Fruit fly (Drosophila melanogaster) whole organism, wandering third instar larva: ENCODE measurements around the gene JTBR.

ENCODE experiments used
- Abd-B ChIP-seq: fragments of >200 bp; optimal IDR thresholded peaks from 2 replicates; lab custom pipeline; 2017; ENCODE audit warnings: missing biosample characterization, missing genetic modification characterization
- CG32264 ChIP-seq: fragments of 200-800 bp; sonication (Bioruptor generic); optimal IDR thresholded peaks from 2 replicates; lab custom pipeline; 2016; ENCODE audit warnings: missing biosample characterization, missing genetic modification characterization
- CG9705 ChIP-seq: fragments of 200-800 bp; sonication (Bioruptor generic); optimal IDR thresholded peaks from 2 replicates; lab custom pipeline; 2018; ENCODE audit warnings: missing biosample characterization, mild to moderate bottlenecking, missing genetic modification characterization
- CrebA ChIP-seq: fragments of 200-800 bp; sonication (Bioruptor generic); optimal IDR thresholded peaks from 2 replicates; lab custom pipeline; 2016; ENCODE audit warnings: missing biosample characterization, mild to moderate bottlenecking, missing genetic modification characterization, borderline replicate concordance
- Dif ChIP-seq: fragments of 200-275, 200-300 bp; sonication (Bioruptor generic); optimal IDR thresholded peaks from 2 replicates; lab custom pipeline; 2018; ENCODE audit warnings: missing biosample characterization, missing genetic modification characterization; ENCODE audit not compliant: partially characterized antibody
- GATAd ChIP-seq: sonication (Bioruptor generic); optimal IDR thresholded peaks from 2 replicates; lab custom pipeline; 2016; ENCODE audit warnings: missing biosample characterization, missing genetic modification characterization
- Hnf4 ChIP-seq: fragments of 200-800 bp; sonication (Bioruptor generic); optimal IDR thresholded peaks from 2 replicates; lab custom pipeline; 2016; ENCODE audit warnings: missing biosample characterization, mild to moderate bottlenecking, missing genetic modification characterization
- Hr78 ChIP-seq: fragments of >200 bp; optimal IDR thresholded peaks from 2 replicates; lab custom pipeline; 2017; ENCODE audit warnings: missing biosample characterization, missing genetic modification characterization
- Hr83 ChIP-seq: fragments of 200-300 bp; sonication (Bioruptor generic); optimal IDR thresholded peaks from 2 replicates; lab custom pipeline; 2016; ENCODE audit warnings: missing biosample characterization, mild to moderate bottlenecking, missing genetic modification characterization, moderate library complexity; ENCODE audit not compliant: poor library complexity, severe bottlenecking
- Jra ChIP-seq: sonication (Bioruptor generic); optimal IDR thresholded peaks from 2 replicates; lab custom pipeline; 2016; ENCODE audit warnings: missing biosample characterization, missing genetic modification characterization
- Mio ChIP-seq: sonication (Bioruptor generic); optimal IDR thresholded peaks from 2 replicates; lab custom pipeline; 2016; ENCODE audit warnings: missing biosample characterization, missing genetic modification characterization
- Myc ChIP-seq: fragments of >200 bp; optimal IDR thresholded peaks from 2 replicates; lab custom pipeline; 2017
- N ChIP-seq: fragments of >200 bp; optimal IDR thresholded peaks from 2 replicates; lab custom pipeline; 2018; ENCODE audit warnings: missing biosample characterization, missing external identifiers, missing genetic modification characterization
- OdsH ChIP-seq: fragments of 200-800 bp; sonication (Bioruptor generic); optimal IDR thresholded peaks from 2 replicates; lab custom pipeline; 2016; ENCODE audit warnings: missing biosample characterization, mild to moderate bottlenecking, missing genetic modification characterization
- Rel ChIP-seq, 2 experiments: fragments of 200-800 bp; sonication (Bioruptor generic) in 1 of 2; optimal IDR thresholded peaks; 2 replicates in 1 of 2; 3 replicates in 1 of 2; lab custom pipeline; 2016 to 2019; ENCODE audit warnings: mild to moderate bottlenecking in 2 of 2, missing biosample characterization in 2 of 2, missing genetic modification characterization in 2 of 2, moderate library complexity in 1 of 2
- Sp1 ChIP-seq: fragments of 200-800 bp; sonication (Bioruptor generic); optimal IDR thresholded peaks from 3 replicates; lab custom pipeline; 2019; ENCODE audit warnings: missing biosample characterization, mild to moderate bottlenecking, missing genetic modification characterization, moderate library complexity
- Vsx2 ChIP-seq: fragments of 200-300, 225-300 bp; sonication (Bioruptor generic); optimal IDR thresholded peaks from 2 replicates; lab custom pipeline; 2018; ENCODE audit warnings: missing biosample characterization, missing genetic modification characterization; ENCODE audit not compliant: partially characterized antibody
- br ChIP-seq: fragments of 200-800 bp; sonication (Bioruptor generic); optimal IDR thresholded peaks from 2 replicates; lab custom pipeline; 2016; ENCODE audit warnings: missing biosample characterization, missing genetic modification characterization
- brk ChIP-seq: fragments of 200-800 bp; sonication (Bioruptor generic); optimal IDR thresholded peaks from 2 replicates; lab custom pipeline; 2016; ENCODE audit warnings: missing biosample characterization, mild to moderate bottlenecking, missing genetic modification characterization
- dl ChIP-seq, 2 experiments: fragments of 175-275, 200-275 bp in 1 of 2; fragments of 200-275 bp in 1 of 2; sonication (Bioruptor generic); optimal IDR thresholded peaks; lab custom pipeline; 2018; ENCODE audit warnings: mild to moderate bottlenecking in 2 of 2, missing biosample characterization in 2 of 2, missing genetic modification characterization in 2 of 2, moderate library complexity in 2 of 2; ENCODE audit not compliant: partially characterized antibody in 2 of 2, insufficient read depth in 1 of 2
- dmrt93B ChIP-seq: fragments of 200-800 bp; sonication (Bioruptor generic); optimal IDR thresholded peaks from 2 replicates; lab custom pipeline; 2018; ENCODE audit warnings: missing biosample characterization, mild to moderate bottlenecking, missing genetic modification characterization
- dsf ChIP-seq: sonication (Bioruptor generic); optimal IDR thresholded peaks from 2 replicates; lab custom pipeline; 2016; ENCODE audit warnings: missing biosample characterization, missing genetic modification characterization, borderline replicate concordance
- ey ChIP-seq: fragments of 200-800 bp; sonication (Bioruptor generic); optimal IDR thresholded peaks from 2 replicates; lab custom pipeline; 2016; ENCODE audit warnings: missing biosample characterization, missing genetic modification characterization
- fru ChIP-seq: fragments of 200-800 bp; sonication (Bioruptor generic); optimal IDR thresholded peaks from 3 replicates; lab custom pipeline; 2016; ENCODE audit warnings: missing biosample characterization, mild to moderate bottlenecking, missing genetic modification characterization
- h ChIP-seq: fragments of 200-800 bp; sonication (Bioruptor generic); optimal IDR thresholded peaks from 3 replicates; lab custom pipeline; 2016; ENCODE audit warnings: missing biosample characterization, mild to moderate bottlenecking, missing genetic modification characterization
- jim ChIP-seq: fragments of 175-275, 200-325 bp; sonication (Bioruptor generic); optimal IDR thresholded peaks from 2 replicates; lab custom pipeline; 2016; ENCODE audit warnings: missing biosample characterization, mild to moderate bottlenecking, missing genetic modification characterization
- lola ChIP-seq: fragments of >200 bp; optimal IDR thresholded peaks from 2 replicates; lab custom pipeline; 2017; ENCODE audit warnings: missing biosample characterization, missing genetic modification characterization
- pan ChIP-seq: fragments of >200 bp; optimal IDR thresholded peaks from 2 replicates; lab custom pipeline; 2017
- psq ChIP-seq: fragments of 200-800 bp; sonication (Bioruptor generic); optimal IDR thresholded peaks from 3 replicates; lab custom pipeline; 2017; ENCODE audit warnings: missing biosample characterization, mild to moderate bottlenecking, missing genetic modification characterization, moderate library complexity
- sage ChIP-seq: fragments of 200-800 bp; sonication (Bioruptor generic); optimal IDR thresholded peaks from 2 replicates; lab custom pipeline; 2016; ENCODE audit warnings: missing biosample characterization, mild to moderate bottlenecking, missing genetic modification characterization
- sv ChIP-seq: fragments of 200-800 bp; sonication (Bioruptor generic); optimal IDR thresholded peaks from 3 replicates; lab custom pipeline; 2016; ENCODE audit warnings: missing biosample characterization, missing genetic modification characterization
- tai ChIP-seq: sonication (Bioruptor generic); optimal IDR thresholded peaks from 2 replicates; lab custom pipeline; 2016; ENCODE audit warnings: missing biosample characterization, missing genetic modification characterization
- usp ChIP-seq: fragments of >200 bp; optimal IDR thresholded peaks from 2 replicates; lab custom pipeline; 2017; ENCODE audit warnings: missing biosample characterization, missing genetic modification characterization
- woc ChIP-seq: sonication (Bioruptor generic); optimal IDR thresholded peaks from 2 replicates; lab custom pipeline; 2016; ENCODE audit warnings: missing biosample characterization, mild to moderate bottlenecking, missing genetic modification characterization

The JTBR gene

dm6 chr3L:1822365-1822764, 19.7 kb upstream of the JTBR start:
- TF ChIP-seq woc (GFP tag; lab: Kevin White, UChicago) (no peak), Sp1 (GFP tag; lab: Kevin White, UChicago) (no peak), GATAd (GFP tag; lab: Kevin White, UChicago) (no peak), Rel (GFP tag; optimal IDR thresholded peaks at IDR 0.05; lab: Kevin White, UChicago) (no peak), Rel (tag; optimal IDR thresholded peaks at IDR 0.05; lab: Kevin White, UChicago) (no peak), tai (no peak), sv (no peak), pan (lab: Kevin White, UChicago) (no peak), dl (GFP tag; optimal IDR thresholded peaks at IDR 0.05; lab: Kevin White, UChicago; ENCODE audit: insufficient read depth in 1 of 2, partially characterized antibody in 2 of 2) (no peak), Jra (no peak), Abd-B (no peak), Vsx2 (GFP tag; lab: Kevin White, UChicago) (no peak), dmrt93B (GFP tag; lab: Kevin White, UChicago) (no peak), Dif (GFP tag; lab: Kevin White, UChicago) (no peak), dsf (GFP tag; lab: Kevin White, UChicago) (no peak), brk (GFP tag; lab: Kevin White, UChicago) (no peak), CG32264 (GFP tag; lab: Kevin White, UChicago) (no peak), jim (GFP tag; lab: Kevin White, UChicago) (no peak), CG9705 (no peak), psq (GFP tag; lab: Kevin White, UChicago) (no peak), N (GFP tag; lab: Kevin White, UChicago) (no peak)

- TF ChIP-seq tai = no peak
- TF ChIP-seq ey (GFP tag; lab: Kevin White, UChicago) = no peak
- TF ChIP-seq Dif (GFP tag; lab: Kevin White, UChicago) = no peak
- TF ChIP-seq Hr78 = no peak
- no peak for TF ChIP-seq CG32264 (GFP tag; lab: Kevin White, UChicago)
- TF ChIP-seq Myc (lab: Kevin White, UChicago) = no peak
- no peak for TF ChIP-seq brk (GFP tag; lab: Kevin White, UChicago)
- no peak for TF ChIP-seq usp (GFP tag; lab: Kevin White, UChicago)
- TF ChIP-seq Vsx2 (GFP tag; lab: Kevin White, UChicago) = no peak
- no peak for TF ChIP-seq h (GFP tag; lab: Kevin White, UChicago)
- no peak for TF ChIP-seq jim (GFP tag; lab: Kevin White, UChicago)
- no peak for TF ChIP-seq fru (GFP tag; lab: Kevin White, UChicago)
- TF ChIP-seq dmrt93B (GFP tag; lab: Kevin White, UChicago) = no peak
- no peak for TF ChIP-seq br (GFP tag; lab: Kevin White, UChicago)
- TF ChIP-seq Rel (GFP tag; optimal IDR thresholded peaks at IDR 0.05; lab: Kevin White, UChicago) = no peak
- no peak for TF ChIP-seq Rel (tag; optimal IDR thresholded peaks at IDR 0.05; lab: Kevin White, UChicago)
- TF ChIP-seq Jra = no peak
- no peak for TF ChIP-seq woc (GFP tag; lab: Kevin White, UChicago)
Observed at dm6 chr3L:1821140-1821539, 18.5 kb upstream of the JTBR start.

- no peak for TF ChIP-seq Abd-B
- TF ChIP-seq dmrt93B (GFP tag; lab: Kevin White, UChicago) = no peak
- no peak for TF ChIP-seq CrebA (GFP tag; lab: Kevin White, UChicago)
- no peak for TF ChIP-seq OdsH
- no peak for TF ChIP-seq ey (GFP tag; lab: Kevin White, UChicago)
- no peak for TF ChIP-seq fru (GFP tag; lab: Kevin White, UChicago)
- no peak for TF ChIP-seq tai
- no peak for TF ChIP-seq lola (GFP tag; lab: Kevin White, UChicago)
- TF ChIP-seq Hnf4 (GFP tag; lab: Kevin White, UChicago) = no peak
- TF ChIP-seq dl (GFP tag; optimal IDR thresholded peaks at IDR 0.05; lab: Kevin White, UChicago; ENCODE audit: insufficient read depth in 1 of 2, partially characterized antibody in 2 of 2) = no peak
- no peak for TF ChIP-seq psq (GFP tag; lab: Kevin White, UChicago)
- TF ChIP-seq Mio (GFP tag; lab: Kevin White, UChicago) = no peak
- no peak for TF ChIP-seq Hr78
- no peak for TF ChIP-seq h (GFP tag; lab: Kevin White, UChicago)
- TF ChIP-seq GATAd (GFP tag; lab: Kevin White, UChicago) = no peak
- no peak for TF ChIP-seq sv
- TF ChIP-seq dsf (GFP tag; lab: Kevin White, UChicago) = no peak
- no peak for TF ChIP-seq sage (GFP tag; lab: Kevin White, UChicago)
- no peak for TF ChIP-seq Hr83
- TF ChIP-seq N (GFP tag; lab: Kevin White, UChicago) = no peak
Observed at dm6 chr3L:1818834-1819233, 16.2 kb upstream of the JTBR start.
